Worm (Caenorhabditis elegans) whole organism, L3 larva: ENCODE measurements around the gene gfm-1.

Source experiments
- ceh-82 ChIP-seq: fragments of 150-350 bp; optimal IDR thresholded peaks from 2 replicates; lab custom pipeline; 2014; ENCODE audit warnings: missing biosample characterization, missing genetic modification characterization
- ceh-9 ChIP-seq: sonication (generic microtip); optimal IDR thresholded peaks from 2 replicates; lab custom pipeline; 2018; ENCODE audit warnings: missing biosample characterization, missing genetic modification characterization
- eor-1 ChIP-seq, 2 experiments: fragments of 150-350 bp; optimal IDR thresholded peaks; 2 replicates each; lab custom pipeline; 2014 to 2018; ENCODE audit warnings: missing biosample characterization in 2 of 2, missing genetic modification characterization in 2 of 2
- fkh-10 ChIP-seq: sonication (generic microtip); optimal IDR thresholded peaks from 2 replicates; lab custom pipeline; 2017; ENCODE audit warnings: missing biosample characterization, missing genetic modification reagents, missing genetic modification characterization
- lin-15B ChIP-seq: fragments of 150-350 bp; optimal IDR thresholded peaks from 2 replicates; lab custom pipeline; 2014; ENCODE audit warnings: missing biosample characterization, missing genetic modification characterization
- lin-39 ChIP-seq: fragments of 150-350 bp; optimal IDR thresholded peaks from 2 replicates; lab custom pipeline; 2018; ENCODE audit warnings: missing biosample characterization, missing genetic modification reagents, missing genetic modification characterization
- lsy-12 ChIP-seq: sonication (generic microtip); optimal IDR thresholded peaks from 2 replicates; lab custom pipeline; 2016; ENCODE audit warnings: mild to moderate bottlenecking, missing genetic modification characterization, missing compliant biosample characterization
- nhr-76 ChIP-seq: fragments of 150-350 bp; sonication (generic microtip); optimal IDR thresholded peaks from 5 replicates; lab custom pipeline; 2014; ENCODE audit warnings: missing biosample characterization, missing genetic modification characterization
- pha-4 ChIP-seq: fragments of 150-350 bp; optimal IDR thresholded peaks from 2 replicates; lab custom pipeline; 2014; ENCODE audit warnings: missing biosample characterization, missing genetic modification reagents, missing genetic modification characterization
- skn-1 ChIP-seq: fragments of 150-350 bp; optimal IDR thresholded peaks from 2 replicates; lab custom pipeline; 2014; ENCODE audit warnings: missing biosample characterization, missing genetic modification characterization
- snpc-4 ChIP-seq: fragments of 150-350 bp; optimal IDR thresholded peaks from 2 replicates; lab custom pipeline; 2014; ENCODE audit warnings: missing biosample characterization, missing genetic modification characterization
- tbx-2 ChIP-seq: sonication (generic microtip); optimal IDR thresholded peaks from 2 replicates; lab custom pipeline; 2016; ENCODE audit warnings: mild to moderate bottlenecking, missing genetic modification characterization, missing compliant biosample characterization
- unc-39 ChIP-seq: sonication (generic microtip); optimal IDR thresholded peaks from 4 replicates; lab custom pipeline; 2017; ENCODE audit warnings: missing biosample characterization, missing genetic modification characterization
- unc-62 ChIP-seq: fragments of 150-350 bp; sonication (generic microtip); optimal IDR thresholded peaks from 4 replicates; lab custom pipeline; 2014; ENCODE audit warnings: missing biosample characterization, missing genetic modification reagents, missing genetic modification characterization

DNA sequence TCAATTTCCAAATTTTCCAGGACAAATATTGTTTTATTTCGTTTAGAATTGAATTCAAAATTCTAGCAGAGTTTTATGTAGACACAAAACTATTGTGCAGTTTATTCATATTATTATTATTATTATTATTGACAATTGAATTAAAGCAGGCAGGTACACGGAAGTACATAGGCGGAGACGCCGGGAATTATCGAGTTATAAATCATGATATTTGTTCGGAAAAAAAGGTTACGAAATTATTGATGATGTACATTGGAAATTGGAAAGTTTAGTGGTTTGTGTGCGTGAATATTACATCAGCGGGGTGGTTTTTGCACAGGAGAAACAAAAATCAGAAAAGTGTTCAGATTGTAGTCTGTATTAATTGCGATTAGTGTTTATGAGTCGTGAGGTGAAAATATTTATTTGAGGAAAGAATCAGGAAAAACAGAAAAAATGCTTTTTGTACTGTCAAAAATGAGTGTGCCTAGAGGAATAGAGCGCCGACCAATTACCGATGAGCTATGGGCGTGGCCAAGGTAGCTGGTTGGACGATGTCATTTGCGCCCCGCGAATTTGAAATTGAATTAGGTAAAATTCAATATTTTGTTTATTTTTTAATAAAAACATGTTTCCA, 40.9 kb upstream of the gfm-1 start:
- TF ChIP-seq ceh-9 (tag; lab: Kevin White, UChicago): no peak
- no peak for TF ChIP-seq fkh-10 (GFP tag; lab: Kevin White, UChicago)
- no peak for TF ChIP-seq snpc-4
- TF ChIP-seq lsy-12: no peak
- no peak for TF ChIP-seq ceh-82 (tag; lab: Kevin White, UChicago)
- no peak for TF ChIP-seq lin-39 (tag; lab: Kevin White, UChicago)
- TF ChIP-seq unc-62 (GFP tag; lab: Kevin White, UChicago): no peak
- TF ChIP-seq pha-4 (tag; lab: Kevin White, UChicago): peak; percentile 33
- TF ChIP-seq lin-15B (tag; lab: Kevin White, UChicago): no peak
- TF ChIP-seq unc-39 (tag; lab: Kevin White, UChicago): no peak
- TF ChIP-seq eor-1 (tag; optimal IDR thresholded peaks at IDR 0.05; lab: Kevin White, UChicago): no peak
- no peak for TF ChIP-seq nhr-76 (tag; lab: Kevin White, UChicago)
- no peak for TF ChIP-seq tbx-2 (tag; lab: Kevin White, UChicago)
- no peak for TF ChIP-seq skn-1 (tag; lab: Kevin White, UChicago)
